Worm (Caenorhabditis elegans): Measurements from ENCODE around the gene col-110.

col-110 gene

DNA sequence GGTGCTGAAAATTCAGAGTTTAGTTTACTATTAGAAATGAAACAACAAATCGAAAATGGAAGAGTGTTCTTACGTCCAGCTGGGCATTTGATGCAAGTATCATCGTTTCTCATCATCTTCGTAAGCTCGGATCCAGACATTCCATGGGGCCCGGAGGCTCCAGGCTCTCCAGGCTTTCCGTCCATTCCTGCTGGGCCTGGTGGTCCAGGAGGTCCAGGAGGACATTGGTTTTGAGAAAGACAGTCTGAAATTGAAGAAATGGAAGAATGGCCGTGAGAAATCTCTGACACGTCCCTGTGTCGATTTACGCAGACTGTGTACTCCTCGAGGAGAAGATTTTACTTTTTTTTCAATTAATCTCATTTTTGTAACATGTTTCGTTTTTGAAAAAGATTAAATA is 46.9 kb upstream of the col-110 start:
- TF ChIP-seq die-1 (tag; optimal IDR thresholded peaks at IDR 0.05) (no peak), zfh-2 (GFP tag; conservative IDR thresholded peaks at IDR 0.05) (peak; percentile 5; the same call in 1 of the 2 replicates)

DNA sequence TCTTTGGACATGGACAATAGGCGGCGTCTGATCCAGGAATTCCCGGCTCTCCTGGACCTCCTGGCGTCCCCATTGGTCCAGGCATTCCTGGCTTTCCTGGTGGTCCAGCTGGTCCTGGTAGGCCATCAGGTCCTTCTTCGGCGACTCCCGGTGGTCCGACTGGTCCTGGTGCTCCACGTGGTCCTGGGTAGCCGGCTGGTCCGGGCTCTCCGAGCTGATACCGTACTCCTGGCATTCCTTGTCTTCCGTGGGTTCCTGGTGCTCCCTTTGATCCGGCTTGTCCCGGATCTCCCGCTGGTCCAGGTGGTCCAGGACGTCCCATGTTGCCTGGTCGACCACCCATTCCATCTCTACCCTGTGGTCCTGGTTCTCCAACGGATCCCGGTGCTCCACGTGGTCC is 46.5 kb upstream of the col-110 start:
- TF ChIP-seq mxl-1 (tag; optimal IDR thresholded peaks at IDR 0.05) = no peak
- TF ChIP-seq tbx-9 (tag; optimal IDR thresholded peaks at IDR 0.05; ENCODE audit: borderline replicate concordance) = no peak
- peak; percentile 89 for TF ChIP-seq egrh-3 (GFP tag; IDR thresholded peaks at IDR 0.05)
- 0 out of 2 replicates have a peak, but pooled peaks have one; percentile 31 for TF ChIP-seq attf-3 (GFP tag; conservative IDR thresholded peaks at IDR 0.05)
- TF ChIP-seq madf-3 (GFP tag; IDR thresholded peaks at IDR 0.05) = 0 out of 2 replicates have a peak, but pooled peaks have one; percentile 64
- TF ChIP-seq attf-6 (GFP tag; IDR thresholded peaks at IDR 0.05) = no peak
- no peak for TF ChIP-seq snpc-3.4 (tag; optimal IDR thresholded peaks at IDR 0.05)
- TF ChIP-seq ztf-3 (GFP tag; optimal IDR thresholded peaks at IDR 0.05) = no peak
- TF ChIP-seq F37B4.10 (GFP tag; IDR thresholded peaks at IDR 0.05) = no peak
- no peak for TF ChIP-seq snpc-4 (GFP tag; optimal IDR thresholded peaks at IDR 0.05)
- TF ChIP-seq snpc-4 (tag; optimal IDR thresholded peaks at IDR 0.05) = no peak
- no peak for TF ChIP-seq Y56A3A.18 (GFP tag; IDR thresholded peaks at IDR 0.05)
- peak; percentile 92 for TF ChIP-seq zfh-2 (GFP tag; conservative IDR thresholded peaks at IDR 0.05)
- no peak for TF ChIP-seq tlf-1 (GFP tag; optimal IDR thresholded peaks at IDR 0.05)
- TF ChIP-seq mcd-1 (GFP tag; IDR thresholded peaks at IDR 0.05) = peak; percentile 32; the same call in 1 of the 2 replicates
- TF ChIP-seq B0336.3 (GFP tag; IDR thresholded peaks at IDR 0.05) = 0 out of 2 replicates have a peak, but pooled peaks have one; percentile 14
- no peak for TF ChIP-seq F22D6.2 (tag; optimal IDR thresholded peaks at IDR 0.05)
- no peak for TF ChIP-seq ztf-22 (GFP tag; optimal IDR thresholded peaks at IDR 0.05)
- 0 out of 2 replicates have a peak, but pooled peaks have one; percentile 15 for TF ChIP-seq cebp-1 (GFP tag; IDR thresholded peaks at IDR 0.05)
- no peak for TF ChIP-seq cebp-1 (tag; optimal IDR thresholded peaks at IDR 0.05)
- TF ChIP-seq F39B2.1 (GFP tag; IDR thresholded peaks at IDR 0.05) = no peak

DNA sequence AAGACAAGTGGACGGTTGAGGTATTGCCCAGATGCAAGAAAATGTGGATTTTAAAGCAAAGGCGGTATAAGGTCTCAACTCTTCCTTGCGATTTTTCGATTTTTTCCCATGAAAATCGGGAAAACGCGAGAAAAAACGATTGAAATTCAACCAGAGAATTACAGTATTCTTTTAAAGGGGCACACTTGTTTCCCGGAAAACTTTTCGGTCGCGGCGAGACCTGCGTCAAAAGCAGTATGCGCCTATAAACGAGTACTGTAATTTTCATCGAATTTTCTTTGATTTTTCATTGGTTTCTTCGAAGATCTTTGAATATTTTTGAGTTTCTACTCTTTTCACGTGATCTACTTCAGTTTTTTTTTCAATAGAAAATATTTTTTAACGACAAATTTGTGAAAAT is 44.2 kb upstream of the col-110 start:
- TF ChIP-seq sdz-38 (tag; optimal IDR thresholded peaks at IDR 0.05) (no peak), nhr-80 (tag; optimal IDR thresholded peaks at IDR 0.05) (no peak), madf-6 (GFP tag; IDR thresholded peaks at IDR 0.05) (peak; percentile 98), pbrm-1 (GFP tag; IDR thresholded peaks at IDR 0.05) (no peak), Y53G8AR.9 (GFP tag; conservative IDR thresholded peaks at IDR 0.05) (0 out of 2 replicates have a peak, but pooled peaks have one; percentile 53), snpc-1.3 (tag; optimal IDR thresholded peaks at IDR 0.05; ENCODE audit: insufficient read depth) (peak; percentile 23), F57C9.4 (tag; optimal IDR thresholded peaks at IDR 0.05) (no peak), tlf-1 (GFP tag; optimal IDR thresholded peaks at IDR 0.05) (peak; percentile 17), rcor-1 (GFP tag; IDR thresholded peaks at IDR 0.05) (peak; percentile 44; the same call in 1 of the 2 replicates), ekl-4 (GFP tag; IDR thresholded peaks at IDR 0.05) (0 out of 2 replicates have a peak, but pooled peaks have one; percentile 55), tbp1 (GFP tag; optimal IDR thresholded peaks at IDR 0.05) (peak; percentile 49), D2030.7 (GFP tag; IDR thresholded peaks at IDR 0.05) (peak; percentile 83), ceh-100 (GFP tag; IDR thresholded peaks at IDR 0.05) (peak; percentile 64), B0336.3 (GFP tag; IDR thresholded peaks at IDR 0.05) (0 out of 2 replicates have a peak, but pooled peaks have one; percentile 18), lsl-1 (GFP tag; optimal IDR thresholded peaks at IDR 0.05) (peak; percentile 99), ceh-91 (GFP tag; IDR thresholded peaks at IDR 0.05) (peak; percentile 87), attf-6 (GFP tag; IDR thresholded peaks at IDR 0.05) (peak; percentile 73), F22D6.2 (tag; optimal IDR thresholded peaks at IDR 0.05) (no peak), snpc-1.1 (tag; optimal IDR thresholded peaks at IDR 0.05; ENCODE audit: insufficient read depth) (peak; percentile 3), F33H1.4 (GFP tag; IDR thresholded peaks at IDR 0.05) (peak; percentile 98), F49E8.2 (tag; optimal IDR thresholded peaks at IDR 0.05; ENCODE audit: insufficient read depth) (peak; percentile 68), C17E4.6 (GFP tag; IDR thresholded peaks at IDR 0.05) (peak; percentile 42; the same call in 1 of the 2 replicates), snpc-4 (GFP tag; optimal IDR thresholded peaks at IDR 0.05) (peak; percentile 39), snpc-4 (tag; optimal IDR thresholded peaks at IDR 0.05) (peak in 2 of 4 experiments; percentile 44 to 63), nhr-90 (tag; optimal IDR thresholded peaks at IDR 0.05) (no peak), madf-3 (GFP tag; IDR thresholded peaks at IDR 0.05) (0 out of 2 replicates have a peak, but pooled peaks have one; percentile 20), egl-18 (GFP tag; IDR thresholded peaks at IDR 0.05) (no peak), mcd-1 (GFP tag; IDR thresholded peaks at IDR 0.05) (peak; percentile 49; the same call in 1 of the 2 replicates), lin-54 (GFP tag; optimal IDR thresholded peaks at IDR 0.05) (peak; percentile 63), madf-8 (GFP tag; conservative IDR thresholded peaks at IDR 0.05) (peak; percentile 89)
